Worm (Caenorhabditis elegans) whole organism, L2 larva: ENCODE measurements around the gene lgc-21.

Experiments used
- C34F6.9 ChIP-seq: fragments of 150-350 bp; optimal IDR thresholded peaks from 2 replicates; lab custom pipeline; 2014; ENCODE audit warnings: missing biosample characterization, missing genetic modification characterization
- F13H6.1 ChIP-seq: sonication (generic microtip); optimal IDR thresholded peaks from 2 replicates; lab custom pipeline; 2016; ENCODE audit warnings: missing genetic modification characterization, missing compliant biosample characterization
- ZK546.5 ChIP-seq: sonication (generic microtip); optimal IDR thresholded peaks from 2 replicates; lab custom pipeline; 2017; ENCODE audit warnings: missing biosample characterization, missing genetic modification characterization
- alr-1 ChIP-seq: fragments of 150-350 bp; optimal IDR thresholded peaks from 2 replicates; lab custom pipeline; 2014; ENCODE audit warnings: missing biosample characterization, missing genetic modification characterization
- aly-2 ChIP-seq: fragments of 150-350 bp; optimal IDR thresholded peaks from 2 replicates; lab custom pipeline; 2014; ENCODE audit warnings: missing biosample characterization, missing genetic modification characterization
- blmp-1 ChIP-seq: sonication (generic microtip); optimal IDR thresholded peaks from 2 replicates; lab custom pipeline; 2017; ENCODE audit warnings: missing genetic modification characterization, mild to moderate bottlenecking, missing compliant biosample characterization, antibody characterized with exemption, moderate library complexity; ENCODE audit not compliant: insufficient read depth
- ceh-16 ChIP-seq: fragments of 150-350 bp; optimal IDR thresholded peaks from 2 replicates; lab custom pipeline; 2014; ENCODE audit warnings: missing biosample characterization, missing genetic modification characterization
- ceh-82 ChIP-seq: fragments of 150-350 bp; optimal IDR thresholded peaks from 2 replicates; lab custom pipeline; 2014; ENCODE audit warnings: missing biosample characterization, missing genetic modification characterization
- crh-2 ChIP-seq: sonication (generic microtip); optimal IDR thresholded peaks from 2 replicates; lab custom pipeline; 2017; ENCODE audit warnings: missing biosample characterization, missing genetic modification characterization
- egl-27 ChIP-seq: sonication (generic microtip); optimal IDR thresholded peaks from 3 replicates; lab custom pipeline; 2017; ENCODE audit warnings: missing biosample characterization, missing genetic modification reagents, missing genetic modification characterization
- elt-1 ChIP-seq: fragments of 150-350 bp; optimal IDR thresholded peaks from 2 replicates; lab custom pipeline; 2014; ENCODE audit warnings: missing biosample characterization, missing genetic modification characterization
- elt-3 ChIP-seq: sonication (generic microtip); optimal IDR thresholded peaks from 2 replicates; lab custom pipeline; 2017; ENCODE audit warnings: missing biosample characterization, missing genetic modification characterization
- fos-1 ChIP-seq: fragments of 150-350 bp; optimal IDR thresholded peaks from 2 replicates; lab custom pipeline; 2014; ENCODE audit warnings: missing biosample characterization, missing genetic modification characterization
- gmeb-1 ChIP-seq: fragments of 150-350 bp; optimal IDR thresholded peaks from 2 replicates; lab custom pipeline; 2014; ENCODE audit warnings: missing biosample characterization, missing genetic modification characterization
- lsy-2 ChIP-seq, 2 experiments: fragments of 150-350 bp in 1 of 2; sonication (generic microtip) in 1 of 2; optimal IDR thresholded peaks; 2 replicates each; lab custom pipeline; 2014 to 2017; ENCODE audit warnings: missing biosample characterization in 2 of 2, missing genetic modification characterization in 2 of 2
- mab-5 ChIP-seq: fragments of 150-350 bp; optimal IDR thresholded peaks from 2 replicates; lab custom pipeline; 2014; ENCODE audit warnings: missing biosample characterization, missing genetic modification characterization
- mbf-1 ChIP-seq: sonication (generic microtip); optimal IDR thresholded peaks from 2 replicates; lab custom pipeline; 2017; ENCODE audit warnings: missing biosample characterization, missing genetic modification characterization
- nhr-10 ChIP-seq: sonication (generic microtip); optimal IDR thresholded peaks from 2 replicates; lab custom pipeline; 2017; ENCODE audit warnings: missing biosample characterization, missing genetic modification characterization
- nhr-129 ChIP-seq: fragments of 150-350 bp; optimal IDR thresholded peaks from 2 replicates; lab custom pipeline; 2014; ENCODE audit warnings: missing biosample characterization, missing genetic modification characterization
- nhr-23 ChIP-seq: fragments of 150-350 bp; optimal IDR thresholded peaks from 2 replicates; lab custom pipeline; 2014; ENCODE audit warnings: missing biosample characterization, missing genetic modification reagents, missing genetic modification characterization
- nhr-237 ChIP-seq: fragments of 150-350 bp; optimal IDR thresholded peaks from 2 replicates; lab custom pipeline; 2014; ENCODE audit warnings: missing biosample characterization, missing genetic modification characterization
- nhr-25 ChIP-seq: fragments of 150-350 bp; sonication (generic microtip); optimal IDR thresholded peaks from 3 replicates; lab custom pipeline; 2014; ENCODE audit warnings: missing biosample characterization, missing genetic modification characterization
- peb-1 ChIP-seq: fragments of 150-350 bp; optimal IDR thresholded peaks from 2 replicates; lab custom pipeline; 2014; ENCODE audit warnings: missing biosample characterization, missing genetic modification characterization
- sem-4 ChIP-seq: fragments of 150-350 bp; optimal IDR thresholded peaks from 2 replicates; lab custom pipeline; 2014; ENCODE audit warnings: missing biosample characterization, missing genetic modification reagents, missing genetic modification characterization
- sma-3 ChIP-seq: sonication (generic microtip); optimal IDR thresholded peaks from 2 replicates; lab custom pipeline; 2016; ENCODE audit warnings: missing genetic modification reagents, missing genetic modification characterization, missing compliant biosample characterization
- sma-9 ChIP-seq, 2 experiments: fragments of 150-350 bp in 1 of 2; sonication (generic microtip) in 1 of 2; optimal IDR thresholded peaks; 2 replicates each; lab custom pipeline; 2014 to 2016; ENCODE audit warnings: missing genetic modification characterization in 2 of 2, mild to moderate bottlenecking in 1 of 2, missing biosample characterization in 1 of 2, missing compliant biosample characterization in 1 of 2, missing genetic modification reagents in 1 of 2, moderate library complexity in 1 of 2
- snpc-4 ChIP-seq: fragments of 150-350 bp; optimal IDR thresholded peaks from 2 replicates; lab custom pipeline; 2014; ENCODE audit warnings: missing biosample characterization, missing genetic modification characterization
- unc-39 ChIP-seq: fragments of 150-350 bp; optimal IDR thresholded peaks from 2 replicates; lab custom pipeline; 2014; ENCODE audit warnings: missing biosample characterization, missing genetic modification characterization
- unc-62 ChIP-seq: fragments of 150-350 bp; optimal IDR thresholded peaks from 2 replicates; lab custom pipeline; 2014; ENCODE audit warnings: missing biosample characterization, missing genetic modification reagents, missing genetic modification characterization
- zag-1 ChIP-seq: fragments of 150-350 bp; optimal IDR thresholded peaks from 2 replicates; lab custom pipeline; 2014; ENCODE audit warnings: missing biosample characterization, missing genetic modification characterization
- ztf-1 ChIP-seq: fragments of 200-800 bp; sonication (Bioruptor generic); conservative IDR thresholded peaks from 2 replicates; pipeline ENCODE4 v1.3.6; 2022; ENCODE audit warnings: missing genetic modification characterization, missing compliant biosample characterization
- ztf-11 ChIP-seq: sonication (generic microtip); optimal IDR thresholded peaks from 2 replicates; lab custom pipeline; 2017; ENCODE audit warnings: missing biosample characterization, missing genetic modification characterization
- ztf-4 ChIP-seq: fragments of 150-350 bp; optimal IDR thresholded peaks from 2 replicates; lab custom pipeline; 2014; ENCODE audit warnings: missing biosample characterization, missing genetic modification characterization

The lgc-21 gene

ce11 chrX:14063830-14064229, 4.0 kb downstream of the lgc-21 start (continued):
- TF ChIP-seq lsy-2 (tag; optimal IDR thresholded peaks at IDR 0.05; lab: Kevin White, UChicago) (peak; percentile 79 to 86), sma-3 (GFP tag; lab: Kevin White, UChicago) (peak; percentile 79), F13H6.1 (peak; percentile 91), zag-1 (peak; percentile 81)

ce11 chrX:14062771-14063170, 5.0 kb downstream of the lgc-21 start:
- TF ChIP-seq snpc-4 (peak; percentile 4), ceh-16 (tag; lab: Kevin White, UChicago) (no peak)

ce11 chrX:14056527-14056926, 11.3 kb downstream of the lgc-21 start:
- TF ChIP-seq nhr-10 (tag; lab: Kevin White, UChicago) (no peak), nhr-129 (tag; lab: Kevin White, UChicago) (peak; percentile 15), mab-5 (tag; lab: Kevin White, UChicago) (peak; percentile 52), C34F6.9 (tag; lab: Kevin White, UChicago) (peak; percentile 14), sma-9 (GFP tag; optimal IDR thresholded peaks at IDR 0.05; lab: Kevin White, UChicago) (peak; percentile 42), sma-9 (tag; optimal IDR thresholded peaks at IDR 0.05; lab: Kevin White, UChicago) (no peak), lsy-2 (tag; optimal IDR thresholded peaks at IDR 0.05; lab: Kevin White, UChicago) (peak in 1 of 2 experiments; percentile 23), nhr-23 (no peak)
- TF ChIP-seq, all 48 proteins: peak for 5

DNA sequence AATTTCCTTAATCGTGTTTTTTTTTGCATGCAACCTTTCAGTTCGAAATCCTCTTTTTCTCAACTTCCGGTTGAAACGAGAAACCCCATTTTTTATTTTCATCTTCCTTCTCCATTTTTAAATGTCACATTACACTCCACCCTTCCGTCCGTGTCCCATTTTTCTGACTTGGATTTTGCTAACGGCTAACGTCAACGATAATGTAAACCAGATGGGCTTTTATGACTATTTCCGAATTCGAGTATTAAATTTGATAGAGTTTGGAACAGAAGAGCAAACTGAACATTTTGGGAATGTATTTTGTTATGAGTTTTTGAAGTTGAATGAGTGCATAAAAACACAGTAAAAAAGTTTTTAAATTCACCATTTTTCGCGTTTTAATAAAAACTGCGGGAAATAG, 12.1 kb downstream of the lgc-21 start:
- no peak for TF ChIP-seq elt-3 (tag; lab: Kevin White, UChicago)
- TF ChIP-seq egl-27 (tag; lab: Kevin White, UChicago): no peak
- no peak for TF ChIP-seq ceh-82 (tag; lab: Kevin White, UChicago)
- TF ChIP-seq blmp-1 (tag; lab: Kevin White, UChicago): no peak
- TF ChIP-seq ztf-4 (tag; lab: Kevin White, UChicago): no peak
- TF ChIP-seq peb-1 (tag; lab: Kevin White, UChicago): no peak
- no peak for TF ChIP-seq gmeb-1
- no peak for TF ChIP-seq alr-1 (tag; lab: Kevin White, UChicago)
- no peak for TF ChIP-seq sma-9 (GFP tag; optimal IDR thresholded peaks at IDR 0.05; lab: Kevin White, UChicago)
- TF ChIP-seq sma-9 (tag; optimal IDR thresholded peaks at IDR 0.05; lab: Kevin White, UChicago): no peak
- no peak for TF ChIP-seq nhr-10 (tag; lab: Kevin White, UChicago)
- TF ChIP-seq aly-2: no peak

- TF ChIP-seq nhr-129 (tag; lab: Kevin White, UChicago): peak; percentile 46
- TF ChIP-seq ztf-4 (tag; lab: Kevin White, UChicago): no peak
- peak; percentile 67 for TF ChIP-seq F13H6.1
Observed at ce11 chrX:14054799-14055198, 13.0 kb downstream of the lgc-21 start.

ce11 chrX:14053754-14054153, 14.0 kb downstream of the lgc-21 start:
- TF ChIP-seq mbf-1: no peak
- TF ChIP-seq crh-2 (tag; lab: Kevin White, UChicago): no peak
- TF ChIP-seq snpc-4: no peak
- no peak for TF ChIP-seq nhr-23
- TF ChIP-seq elt-1: no peak
- TF ChIP-seq nhr-237: no peak
- TF ChIP-seq ztf-11 (tag; lab: Kevin White, UChicago): no peak
- no peak for TF ChIP-seq mab-5 (tag; lab: Kevin White, UChicago)
- TF ChIP-seq sem-4 (tag; lab: Kevin White, UChicago): no peak
- TF ChIP-seq fos-1 (tag; lab: Kevin White, UChicago): no peak
- TF ChIP-seq unc-39 (tag; lab: Kevin White, UChicago): no peak
- TF ChIP-seq unc-62 (GFP tag; lab: Kevin White, UChicago): no peak
- TF ChIP-seq C34F6.9 (tag; lab: Kevin White, UChicago): no peak
- no peak for TF ChIP-seq nhr-25
- TF ChIP-seq ZK546.5 (tag; lab: Kevin White, UChicago): no peak
- TF ChIP-seq lsy-2 (tag; optimal IDR thresholded peaks at IDR 0.05; lab: Kevin White, UChicago): no peak
- TF ChIP-seq ztf-1 (GFP tag; lab: Robert Waterston, UW): no peak
- no peak for TF ChIP-seq alr-1 (tag; lab: Kevin White, UChicago)
- no peak for TF ChIP-seq gmeb-1
